Fruit fly (Drosophila melanogaster) whole organism, larva: Measurements from ENCODE around the gene CG43783.

Source experiments
- noc ChIP-seq: fragments of 200-800 bp; sonication (Bioruptor generic); optimal IDR thresholded peaks from 3 replicates; lab custom pipeline; 2019; ENCODE audit warnings: missing biosample characterization, mild to moderate bottlenecking, missing genetic modification characterization, moderate library complexity

Gene CG43783

DNA sequence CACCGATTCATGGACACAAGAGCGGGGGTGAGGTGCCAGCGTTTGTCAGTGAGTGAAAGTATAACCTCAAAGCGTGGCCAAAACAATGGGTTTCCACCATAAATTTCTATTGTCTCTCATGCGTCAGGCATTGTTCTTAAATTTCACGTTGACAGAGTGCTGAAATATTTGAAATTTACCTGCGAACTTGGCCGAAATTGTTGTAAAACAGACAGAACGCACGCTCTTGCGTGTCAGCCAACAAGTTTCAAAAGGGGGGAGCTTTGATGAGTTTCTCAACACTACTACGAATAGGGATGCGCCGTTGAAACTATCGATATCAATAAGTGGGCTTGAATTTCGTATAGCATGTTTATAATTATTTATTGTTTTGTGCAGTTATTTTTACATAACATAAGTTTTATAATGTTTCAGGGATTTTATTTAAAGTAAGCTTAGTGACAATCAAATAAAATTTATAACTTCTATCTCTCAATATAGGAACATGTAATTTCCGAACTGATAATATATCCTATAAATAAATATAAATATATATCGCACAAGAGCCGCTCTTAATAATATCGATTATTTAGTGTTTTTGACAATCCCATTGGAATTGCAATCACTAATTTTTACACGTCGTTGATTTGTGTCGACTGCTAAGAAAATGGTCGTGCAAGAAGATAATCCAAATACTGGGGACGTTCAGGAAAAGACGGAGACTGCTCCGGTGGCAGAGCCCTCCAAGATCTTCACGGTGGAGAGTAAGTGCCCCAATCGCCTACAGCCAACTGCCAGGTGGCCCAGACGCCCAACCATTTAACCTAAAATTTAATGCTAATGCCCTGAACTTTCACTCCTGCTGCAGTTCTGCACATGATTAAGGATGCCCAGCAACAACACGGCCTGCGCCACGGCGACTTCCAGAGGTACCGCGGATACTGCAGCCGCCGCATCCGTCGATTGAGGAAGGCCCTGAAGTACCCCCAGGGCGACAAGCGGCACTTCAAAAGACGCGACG lies 20.7 kb upstream of the CG43783 start, which contains the start of the genes pix and Srp68:
Gene pix (minus strand): TSS at position 288 of the 1,000 bp plus-strand sequence.
Gene Srp68 (plus strand): TSS at position 569 of the 1,000 bp plus-strand sequence.
- TF ChIP-seq noc (tag; lab: Kevin White, UChicago), result peak; percentile 76

DNA sequence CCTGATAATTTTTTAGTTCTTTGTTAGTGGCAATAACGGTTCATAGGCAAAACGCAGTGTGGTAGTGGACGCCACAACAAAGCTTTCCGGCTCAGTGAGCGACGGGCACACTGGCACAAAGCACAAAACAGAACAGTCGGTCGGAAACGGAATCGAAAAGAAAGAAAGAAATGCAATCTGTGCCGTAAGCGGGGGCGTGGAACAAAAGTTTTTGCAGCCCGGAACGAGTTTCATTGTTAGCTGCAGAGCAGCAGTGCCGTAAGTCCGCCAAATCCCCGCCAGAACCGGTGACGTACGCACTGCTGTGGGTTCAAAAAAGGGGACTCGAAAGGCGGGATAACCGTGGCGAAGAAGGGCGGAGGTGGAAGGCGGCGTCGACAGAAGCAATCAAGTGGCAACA lies 14.4 kb upstream of the CG43783 start, which contains the start of gene CG5026:
Gene CG5026 (plus strand): TSS at position 92 of the 400 bp plus-strand sequence.
- TF ChIP-seq noc (tag; lab: Kevin White, UChicago), result no peak

DNA sequence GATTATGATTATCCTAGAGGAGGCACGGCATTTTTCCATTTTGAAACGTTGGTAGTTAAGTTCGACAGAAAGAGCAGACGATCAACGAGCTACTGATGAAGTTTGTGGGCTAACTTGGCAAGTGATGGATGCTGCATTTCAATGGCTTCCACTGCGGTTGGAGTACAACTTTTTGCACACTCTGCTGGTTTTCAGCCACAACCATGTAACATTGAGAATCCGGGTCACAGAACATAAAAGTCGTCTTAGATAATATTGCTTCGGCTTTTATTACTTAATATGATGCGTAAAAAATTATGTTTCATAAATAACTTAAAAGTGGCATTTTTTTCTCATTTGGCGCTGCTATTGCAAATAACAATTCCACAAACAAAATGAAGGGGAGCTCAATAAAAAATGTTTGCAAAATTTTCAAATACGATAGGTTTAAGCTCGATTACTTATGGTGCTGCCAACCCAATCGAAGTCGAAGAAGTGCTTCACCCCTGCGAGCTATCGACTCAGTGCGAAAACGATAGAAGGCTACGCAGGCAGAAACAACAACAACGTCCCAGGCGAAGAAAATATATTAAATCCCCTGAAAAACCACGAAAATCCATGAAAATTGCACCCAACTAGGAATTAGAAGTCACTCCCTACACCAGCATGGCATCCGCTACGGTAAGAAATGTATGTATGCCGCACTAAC lies 12.4 kb upstream of the CG43783 start, which contains the start of the genes CG5653 and CG5021:
Gene CG5653 (minus strand): TSS at position 51 of the 688 bp plus-strand sequence.
Gene CG5021 (plus strand): TSS at position 506 of the 688 bp plus-strand sequence.
- no peak for TF ChIP-seq noc (tag; lab: Kevin White, UChicago)

DNA sequence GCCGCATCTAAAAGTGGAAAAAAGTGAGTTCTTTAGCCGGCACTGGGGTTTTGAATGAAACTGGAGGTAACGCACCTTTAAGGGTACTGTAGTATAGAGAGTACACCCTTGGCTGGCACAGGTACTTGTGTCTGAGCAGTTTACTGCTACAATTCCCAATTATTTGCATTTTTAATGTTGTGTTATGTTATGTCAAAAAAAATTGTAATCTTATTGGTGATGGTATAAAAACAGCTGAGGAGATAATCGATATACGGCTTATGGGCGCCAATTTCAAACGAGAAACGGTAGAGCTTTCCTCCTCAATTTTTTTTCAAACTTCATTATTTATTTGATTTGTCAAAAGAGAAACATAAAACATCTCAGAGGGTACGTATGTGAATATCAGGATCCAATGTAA lies 10.4 kb upstream of the CG43783 start, which contains the start of gene ValRS-m:
Gene ValRS-m (minus strand): TSS at position 312 of the 400 bp plus-strand sequence.
- no peak for TF ChIP-seq noc (tag; lab: Kevin White, UChicago)

DNA sequence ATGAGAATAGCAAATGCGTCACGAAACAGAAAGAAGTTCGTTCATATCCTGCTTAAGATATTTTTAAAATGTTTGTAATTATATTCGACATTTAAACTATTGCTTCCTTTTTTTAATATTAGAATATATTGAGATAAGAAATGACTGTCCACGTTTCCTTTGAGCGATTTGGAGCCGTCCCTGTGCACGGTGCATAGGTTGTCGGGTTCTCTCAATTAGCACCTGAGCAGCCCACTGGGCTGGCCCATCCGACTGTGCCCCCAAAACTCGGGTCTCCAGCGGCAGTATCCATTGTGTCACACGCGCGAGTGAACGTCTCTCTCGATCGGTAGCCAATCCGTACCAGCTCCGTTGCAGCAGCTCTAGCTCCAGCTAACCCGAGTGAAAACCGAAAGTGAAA lies 4.5 kb upstream of the CG43783 start, which contains the start of gene CG13313:
Gene CG13313 (plus strand): TSS at position 301 of the 400 bp plus-strand sequence.
- TF ChIP-seq noc (tag; lab: Kevin White, UChicago), result no peak

DNA sequence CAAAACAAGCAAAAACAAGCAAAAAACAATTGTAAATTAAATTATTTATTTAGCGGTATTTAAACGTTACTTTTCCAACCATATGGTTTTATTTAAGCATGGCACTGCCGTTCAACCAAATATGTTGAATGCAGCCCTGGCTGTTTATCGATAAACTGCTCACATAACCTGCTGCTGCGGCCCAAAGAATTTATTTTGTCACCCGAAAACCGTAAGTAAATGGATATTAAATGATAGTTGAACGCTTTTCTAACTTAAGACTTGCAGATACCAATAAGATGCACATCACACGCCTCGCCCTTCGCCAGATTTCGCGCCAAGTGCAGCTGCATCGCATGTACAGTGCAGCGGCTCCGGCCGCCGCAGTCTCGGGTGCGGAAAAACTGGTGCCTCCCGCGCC lies 2.6 kb upstream of the CG43783 start, which contains the start of gene mRpL12:
Gene mRpL12 (plus strand): TSS at position 123 of the 400 bp plus-strand sequence.
- no peak for TF ChIP-seq noc (tag; lab: Kevin White, UChicago)

DNA sequence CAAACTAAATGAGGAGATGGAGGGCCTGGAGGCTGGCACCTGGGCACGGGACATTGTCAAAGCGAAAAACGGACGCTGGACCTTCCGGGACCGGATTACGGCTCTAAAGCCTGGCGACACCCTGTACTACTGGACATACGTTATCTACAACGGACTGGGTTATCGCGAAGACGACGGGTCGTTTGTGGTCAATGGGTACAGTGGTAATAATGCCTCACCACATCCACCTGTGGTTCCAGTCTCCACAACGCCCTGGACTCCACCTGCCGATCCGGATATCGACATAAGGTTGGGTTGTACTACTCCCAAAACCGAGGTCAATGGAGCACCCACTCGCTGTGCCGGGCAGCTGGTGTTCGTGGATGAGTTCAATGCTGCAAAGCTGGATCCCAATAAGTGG lies 1.1 kb upstream of the CG43783 start:
- no peak for TF ChIP-seq noc (tag; lab: Kevin White, UChicago)

DNA sequence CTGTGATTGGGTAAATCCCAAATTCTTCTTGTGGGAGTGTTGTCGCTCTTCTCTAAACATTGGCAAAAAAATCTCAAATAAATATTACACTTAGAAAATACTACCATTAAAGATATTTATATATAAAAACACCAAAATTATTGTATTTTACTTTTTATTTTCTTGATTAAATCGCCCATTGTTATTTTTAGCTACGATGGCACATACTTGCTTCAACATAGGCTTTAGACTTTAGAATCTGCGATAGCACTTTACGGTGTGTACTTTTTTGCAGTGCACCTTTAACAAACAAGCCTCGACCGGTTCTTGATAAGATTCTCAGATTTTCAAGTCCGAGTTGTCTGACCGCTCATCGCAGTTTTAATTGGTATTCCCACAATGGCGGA lies 569 bp upstream of the CG43783 start, which contains the start of gene GNBP3:
Gene GNBP3 (plus strand): TSS at position 374 of the 386 bp plus-strand sequence.
- TF ChIP-seq noc (tag; lab: Kevin White, UChicago), result peak; percentile 75

DNA sequence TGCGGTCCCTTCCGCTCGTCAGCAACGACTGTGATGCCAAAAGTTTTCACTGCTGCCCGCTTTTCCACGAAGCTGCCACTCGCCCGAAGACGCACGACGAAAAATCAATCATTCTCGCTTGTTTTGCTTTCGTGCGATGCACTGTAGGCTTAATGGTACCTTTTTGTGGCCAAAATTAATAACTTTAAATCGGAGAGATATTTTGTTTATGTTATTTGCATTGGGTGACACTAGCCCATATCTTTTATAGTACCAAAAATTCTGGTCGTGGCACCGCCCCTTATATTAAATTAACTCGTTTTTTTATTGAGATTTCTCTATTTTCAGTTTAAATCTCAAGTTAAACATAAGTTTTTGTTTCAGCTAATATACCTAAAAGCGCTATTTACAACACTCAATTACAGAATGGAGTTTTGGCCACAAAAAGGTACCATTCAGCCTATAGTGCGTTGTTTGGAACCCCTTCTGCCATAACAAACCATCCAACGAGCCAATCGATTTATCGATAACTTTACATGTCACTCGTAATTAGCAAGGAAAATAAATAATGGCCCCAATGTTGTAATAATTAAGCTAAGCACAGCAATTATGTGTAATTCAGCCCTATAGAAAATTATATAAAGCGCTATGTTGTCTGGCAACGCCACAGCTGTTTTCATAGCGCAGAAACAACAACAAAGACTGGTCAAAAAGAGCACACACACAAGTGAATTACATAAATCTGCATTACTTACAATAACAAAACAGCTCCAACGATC lies 694 bp downstream of the CG43783 start:
- peak; percentile 39 for TF ChIP-seq noc (tag; lab: Kevin White, UChicago)

DNA sequence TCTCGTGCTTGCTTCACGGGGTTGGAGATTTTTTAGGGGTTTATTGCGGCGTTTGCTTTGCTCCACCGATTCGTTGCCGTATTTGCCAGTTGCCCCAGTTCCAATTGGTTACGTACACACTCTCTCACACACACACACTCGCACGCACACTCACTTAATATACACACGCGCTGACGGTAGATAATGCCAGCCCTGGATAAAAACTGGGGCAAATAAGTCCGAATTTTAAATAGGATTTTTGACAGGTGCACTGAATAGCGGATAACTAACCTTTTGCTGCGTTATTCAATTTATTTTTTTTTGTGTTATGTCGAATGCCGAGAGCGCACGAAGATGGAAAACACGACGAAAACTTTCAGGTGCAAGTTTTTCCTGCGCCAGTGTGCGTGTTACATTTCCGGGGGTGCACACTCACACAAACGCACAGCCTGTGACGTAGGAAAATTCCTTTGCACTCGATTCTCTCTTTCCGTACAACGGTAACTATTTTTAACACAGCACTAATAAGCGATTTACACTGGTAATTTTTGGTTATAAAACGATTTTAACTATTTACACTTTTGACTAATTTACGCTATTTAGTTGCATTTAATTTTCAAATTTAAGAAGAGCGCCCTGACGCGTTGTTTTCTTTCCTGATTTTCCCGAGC lies 1.4 kb downstream of the CG43783 start:
- TF ChIP-seq noc (tag; lab: Kevin White, UChicago), result no peak

DNA sequence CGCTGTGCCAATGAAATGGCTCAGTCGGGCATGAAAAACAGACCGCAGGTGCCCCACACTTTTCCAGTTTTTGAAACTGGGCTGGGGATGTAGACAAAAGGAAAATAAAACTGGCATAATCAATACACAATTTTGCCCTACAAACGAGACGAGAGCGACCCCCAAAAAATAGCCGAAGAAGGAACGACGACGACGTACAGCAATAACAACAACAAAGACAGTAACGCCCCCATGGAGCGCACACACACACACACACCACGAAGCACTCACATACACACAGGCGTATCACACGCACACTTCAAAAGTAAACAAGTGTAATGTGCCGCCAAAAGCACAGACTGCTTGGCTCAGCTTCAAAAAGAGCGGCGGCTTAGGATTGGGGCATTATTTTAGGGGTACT lies 2.6 kb downstream of the CG43783 start:
- TF ChIP-seq noc (tag; lab: Kevin White, UChicago), result no peak

DNA sequence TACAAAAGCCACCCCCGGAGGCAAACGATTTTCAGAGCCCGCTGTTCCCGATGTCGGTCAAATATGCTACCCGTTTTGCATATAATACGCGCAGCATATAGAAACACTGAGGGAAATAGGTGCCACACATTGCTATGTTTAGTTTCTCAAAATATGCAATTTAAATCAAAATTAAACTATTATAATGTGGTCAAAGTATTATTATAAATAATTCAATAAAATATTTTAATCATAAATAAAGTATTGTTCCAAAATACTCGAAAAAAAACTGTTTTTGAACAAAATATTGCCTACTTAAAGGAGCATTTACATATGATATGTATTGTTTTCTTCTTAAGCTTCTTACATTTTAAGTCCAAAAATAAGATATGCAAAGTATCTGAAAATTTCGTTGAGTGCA lies 3.1 kb downstream of the CG43783 start:
- no peak for TF ChIP-seq noc (tag; lab: Kevin White, UChicago)

DNA sequence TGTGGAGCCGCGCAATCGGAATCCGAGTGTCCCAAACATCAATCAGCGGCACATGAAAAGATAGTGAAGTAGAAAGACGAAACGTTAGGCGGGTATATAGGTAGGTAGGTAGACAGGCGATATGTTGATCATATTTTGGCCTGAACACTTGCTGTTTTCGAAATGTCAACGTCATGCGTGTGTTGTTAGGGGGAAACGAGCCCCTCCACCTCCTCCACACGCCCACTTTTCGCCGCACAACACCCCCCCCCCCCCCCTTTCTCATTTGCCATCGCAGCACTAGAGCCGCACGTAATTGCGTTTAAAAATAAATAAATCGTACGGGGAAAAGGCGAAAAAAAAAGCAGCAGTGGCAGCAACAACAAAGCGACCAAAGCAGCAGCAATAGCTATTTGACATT lies 4.2 kb downstream of the CG43783 start:
- TF ChIP-seq noc (tag; lab: Kevin White, UChicago), result no peak

DNA sequence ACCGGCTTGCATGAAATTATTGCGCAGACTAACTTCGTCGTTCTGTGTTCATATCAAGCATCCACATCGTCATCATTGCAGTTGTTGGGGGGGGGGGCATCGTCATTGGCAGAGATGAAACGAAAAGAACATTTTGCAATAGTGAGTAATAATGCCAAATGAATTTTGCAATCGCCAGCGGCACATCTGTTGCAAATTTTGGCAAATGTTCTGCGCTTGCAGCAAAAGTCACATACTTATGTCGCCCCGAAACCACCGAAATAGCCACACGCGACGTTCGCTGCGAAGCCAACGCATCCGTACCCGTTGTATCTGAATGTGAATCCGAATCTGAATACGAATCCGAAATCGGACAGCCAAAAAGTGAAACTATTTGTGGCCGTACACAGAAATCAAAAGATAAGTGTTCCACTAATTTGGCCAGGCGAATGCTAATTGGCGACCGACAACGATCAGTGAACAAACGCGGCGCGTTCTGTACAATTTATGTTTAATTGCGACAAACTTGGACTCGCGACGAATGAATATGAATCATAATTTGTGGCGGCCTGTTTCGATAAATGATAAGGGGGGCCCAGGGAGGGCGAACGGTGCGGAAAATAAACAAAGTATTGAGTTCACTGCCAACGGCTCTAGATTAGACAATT lies 6.1 kb downstream of the CG43783 start:
- TF ChIP-seq noc (tag; lab: Kevin White, UChicago), result no peak
